Worm (Caenorhabditis elegans): Measurements from ENCODE around the gene F09B12.7.

- no peak for TF ChIP-seq ets-7 (tag; optimal IDR thresholded peaks at IDR 0.05)
- no peak for TF ChIP-seq F13C5.2 (tag; optimal IDR thresholded peaks at IDR 0.05)
- TF ChIP-seq ama-1 (optimal IDR thresholded peaks at IDR 0.05), result no peak
- no peak for TF ChIP-seq pes-1 (GFP tag; IDR thresholded peaks at IDR 0.05)
- no peak for TF ChIP-seq flt-1 (GFP tag; IDR thresholded peaks at IDR 0.05)
- no peak for TF ChIP-seq hmg-4 (GFP tag; optimal IDR thresholded peaks at IDR 0.05)
- TF ChIP-seq B0310.2 (tag; optimal IDR thresholded peaks at IDR 0.05), result no peak
- no peak for TF ChIP-seq hmbx-1 (tag; optimal IDR thresholded peaks at IDR 0.05)
- TF ChIP-seq tbx-11 (GFP tag; IDR thresholded peaks at IDR 0.05), result no peak
- TF ChIP-seq ceh-36 (tag; optimal IDR thresholded peaks at IDR 0.05), result no peak
- no peak for TF ChIP-seq ceh-13 (GFP tag; optimal IDR thresholded peaks at IDR 0.05)
- TF ChIP-seq sea-1 (GFP tag; conservative IDR thresholded peaks at IDR 0.05), result no peak
- no peak for TF ChIP-seq tbx-37 (GFP tag; conservative IDR thresholded peaks at IDR 0.05)
- no peak for TF ChIP-seq hnd-1 (tag; optimal IDR thresholded peaks at IDR 0.05)
Measured at ce11 chrX:15103481-15103880, 8.6 kb upstream of the F09B12.7 start.
